Worm (Caenorhabditis elegans): Measurements from ENCODE around the gene C14A6.6.

ce11 chrV:18195006-18195405 is 27.9 kb upstream of the C14A6.6 start, which contains the start of gene F16H6.3:
- TF ChIP-seq ztf-23 (GFP tag; IDR thresholded peaks at IDR 0.05) (no peak), tab-1 (GFP tag; IDR thresholded peaks at IDR 0.05) (no peak)

Data from whole organism, midembryonic.